Worm (Caenorhabditis elegans) whole organism, L4 larva: Measurements from ENCODE around the gene K08E4.3.

Experiments
- ctbp-1 ChIP-seq: fragments of 200-800 bp; sonication (Bioruptor generic); IDR thresholded peaks from 2 replicates; pipeline ENCODE4 v1.3.6; 2022; ENCODE audit warnings: missing genetic modification reagents, missing genetic modification characterization, missing compliant biosample characterization
- egl-27 ChIP-seq: sonication (generic microtip); optimal IDR thresholded peaks from 3 replicates; lab custom pipeline; 2017; ENCODE audit warnings: missing biosample characterization, missing genetic modification reagents, missing genetic modification characterization
- jun-1 ChIP-seq: fragments of 150-350 bp; optimal IDR thresholded peaks from 2 replicates; lab custom pipeline; 2014; ENCODE audit warnings: missing biosample characterization, missing genetic modification reagents, missing genetic modification characterization
- lin-39 ChIP-seq: fragments of 150-350 bp; optimal IDR thresholded peaks from 2 replicates; lab custom pipeline; 2014; ENCODE audit warnings: missing biosample characterization, missing genetic modification reagents, missing genetic modification characterization
- lsy-2 ChIP-seq, 2 experiments: fragments of 150-350 bp in 1 of 2; sonication (generic microtip) in 1 of 2; optimal IDR thresholded peaks; 2 replicates each; lab custom pipeline; 2014 to 2017; ENCODE audit warnings: missing biosample characterization in 2 of 2, missing genetic modification characterization in 2 of 2
- mdl-1 ChIP-seq, 2 experiments: fragments of 150-350 bp in 1 of 2; sonication (generic microtip) in 1 of 2; optimal IDR thresholded peaks; 2 replicates each; lab custom pipeline; 2014 to 2017; ENCODE audit warnings: missing biosample characterization in 2 of 2, missing genetic modification characterization in 2 of 2
- nhr-28 ChIP-seq: fragments of 150-350 bp; optimal IDR thresholded peaks from 2 replicates; lab custom pipeline; 2014; ENCODE audit warnings: missing biosample characterization, missing genetic modification characterization
- snpc-4 ChIP-seq: fragments of 150-350 bp; optimal IDR thresholded peaks from 2 replicates; lab custom pipeline; 2014; ENCODE audit warnings: missing biosample characterization, missing genetic modification characterization
- ztf-11 ChIP-seq: fragments of 150-350 bp; optimal IDR thresholded peaks from 2 replicates; lab custom pipeline; 2014; ENCODE audit warnings: missing biosample characterization, missing genetic modification characterization

DNA sequence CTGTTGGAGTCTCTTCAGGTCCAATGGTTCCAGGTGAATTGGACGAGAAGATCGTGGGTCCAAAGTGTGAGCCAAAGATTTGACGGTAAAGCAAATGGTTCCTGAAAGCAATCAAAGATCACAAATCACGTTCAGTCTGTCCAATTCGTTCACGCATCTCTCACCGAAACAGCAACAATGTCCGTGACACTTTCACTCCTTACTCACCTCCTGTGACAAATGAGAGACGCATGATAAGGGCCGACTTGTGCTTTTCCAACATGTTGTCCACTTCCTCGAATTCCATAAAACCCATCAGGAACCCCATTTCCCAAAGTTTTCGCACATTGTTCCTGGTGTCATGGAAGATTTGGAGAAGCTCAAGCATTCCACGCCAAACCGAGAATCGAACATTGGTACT, 17.1 kb upstream of the K08E4.3 start:
- TF ChIP-seq mdl-1 (tag; optimal IDR thresholded peaks at IDR 0.05; lab: Kevin White, UChicago) (no peak), lin-39 (tag; lab: Kevin White, UChicago) (no peak), egl-27 (tag; lab: Kevin White, UChicago) (no peak), lsy-2 (tag; optimal IDR thresholded peaks at IDR 0.05; lab: Kevin White, UChicago) (no peak), nhr-28 (peak; percentile 44), snpc-4 (no peak), ctbp-1 (GFP tag; lab: Robert Waterston, UW) (no peak), jun-1 (tag; lab: Kevin White, UChicago) (no peak), ztf-11 (tag; lab: Kevin White, UChicago) (no peak)
